Worm (Caenorhabditis elegans): ENCODE results near the gene C13C4.7.

C13C4.7 gene

ce11 chrV:12075983-12076382, 44.3 kb downstream of the C13C4.7 start:
- no peak for TF ChIP-seq pqm-1 (tag; optimal IDR thresholded peaks at IDR 0.05)
- no peak for TF ChIP-seq Y22D7AL.16 (tag; optimal IDR thresholded peaks at IDR 0.05)
- no peak for TF ChIP-seq odd-2 (tag; optimal IDR thresholded peaks at IDR 0.05)
- TF ChIP-seq ceh-19 (GFP tag; optimal IDR thresholded peaks at IDR 0.05): no peak
- no peak for TF ChIP-seq hlh-15 (tag; optimal IDR thresholded peaks at IDR 0.05)
- TF ChIP-seq hlh-30 (tag; optimal IDR thresholded peaks at IDR 0.05; ENCODE audit: insufficient read depth): no peak
- TF ChIP-seq T23F11.4 (GFP tag; optimal IDR thresholded peaks at IDR 0.05): no peak
- no peak for TF ChIP-seq ceh-34 (tag; optimal IDR thresholded peaks at IDR 0.05)
- TF ChIP-seq dmd-4 (tag; optimal IDR thresholded peaks at IDR 0.05; ENCODE audit: borderline replicate concordance): no peak
- no peak for TF ChIP-seq fax-1 (tag; optimal IDR thresholded peaks at IDR 0.05)
- TF ChIP-seq hlh-8 (tag; optimal IDR thresholded peaks at IDR 0.05): no peak
- TF ChIP-seq C38D4.7 (GFP tag; optimal IDR thresholded peaks at IDR 0.05): no peak
- no peak for TF ChIP-seq pax-1 (tag; optimal IDR thresholded peaks at IDR 0.05)
- TF ChIP-seq eyg-1 (tag; optimal IDR thresholded peaks at IDR 0.05): no peak
- TF ChIP-seq elt-4 (tag; optimal IDR thresholded peaks at IDR 0.05): no peak
- TF ChIP-seq ztf-16 (tag; optimal IDR thresholded peaks at IDR 0.05): no peak
- TF ChIP-seq pros-1 (tag; optimal IDR thresholded peaks at IDR 0.05): no peak
- TF ChIP-seq sdc-2 (tag; optimal IDR thresholded peaks at IDR 0.05): no peak
- no peak for TF ChIP-seq unc-42 (tag; optimal IDR thresholded peaks at IDR 0.05)

- TF ChIP-seq C08G9.2 (tag; optimal IDR thresholded peaks at IDR 0.05) (no peak), K02D7.2 (tag; optimal IDR thresholded peaks at IDR 0.05) (no peak), ceh-19 (GFP tag; optimal IDR thresholded peaks at IDR 0.05) (no peak), ttx-3 (tag; optimal IDR thresholded peaks at IDR 0.05) (no peak), sdc-2 (tag; optimal IDR thresholded peaks at IDR 0.05) (no peak), ceh-34 (tag; optimal IDR thresholded peaks at IDR 0.05) (no peak), dve-1 (tag; optimal IDR thresholded peaks at IDR 0.05) (no peak), pax-1 (tag; optimal IDR thresholded peaks at IDR 0.05) (no peak), mec-3 (tag; optimal IDR thresholded peaks at IDR 0.05; ENCODE audit: borderline replicate concordance) (no peak), pag-3 (tag; optimal IDR thresholded peaks at IDR 0.05; ENCODE audit: borderline replicate concordance) (no peak), ceh-48 (tag; optimal IDR thresholded peaks at IDR 0.05) (no peak)
These were observed 45.4 kb downstream of the C13C4.7 start, which contains the start of gene R07B7.6 for ce11 chrV:12074886-12075285. Gene R07B7.6, minus strand, starts transcription at chrV:12074986.

ce11 chrV:12071483-12071882, 48.8 kb downstream of the C13C4.7 start:
- no peak for TF ChIP-seq che-1 (tag; optimal IDR thresholded peaks at IDR 0.05)
- no peak for TF ChIP-seq K02D7.2 (tag; optimal IDR thresholded peaks at IDR 0.05)

ce11 chrV:12070419-12070818, 49.9 kb downstream of the C13C4.7 start, which contains the start of gene kmo-1:
Gene kmo-1, minus strand, starts transcription at chrV:12070519.
- TF ChIP-seq pat-9 (tag; optimal IDR thresholded peaks at IDR 0.05) (no peak), elt-4 (tag; optimal IDR thresholded peaks at IDR 0.05) (no peak), sdc-2 (tag; optimal IDR thresholded peaks at IDR 0.05) (no peak), fkh-6 (tag; optimal IDR thresholded peaks at IDR 0.05) (no peak), mec-3 (tag; optimal IDR thresholded peaks at IDR 0.05; ENCODE audit: borderline replicate concordance) (no peak), odd-2 (tag; optimal IDR thresholded peaks at IDR 0.05) (no peak), ref-2 (tag; optimal IDR thresholded peaks at IDR 0.05) (no peak), unc-55 (GFP tag; optimal IDR thresholded peaks at IDR 0.05) (no peak), ets-4 (tag; optimal IDR thresholded peaks at IDR 0.05) (no peak), ahr-1 (tag; optimal IDR thresholded peaks at IDR 0.05) (no peak), F13H6.1 (tag; optimal IDR thresholded peaks at IDR 0.05) (no peak), npax-4 (tag; optimal IDR thresholded peaks at IDR 0.05) (no peak), ceh-6 (GFP tag; optimal IDR thresholded peaks at IDR 0.05) (no peak), syd-9 (tag; optimal IDR thresholded peaks at IDR 0.05) (no peak), tbx-7 (tag; optimal IDR thresholded peaks at IDR 0.05) (no peak), dmd-4 (tag; optimal IDR thresholded peaks at IDR 0.05; ENCODE audit: borderline replicate concordance) (no peak), hlh-8 (tag; optimal IDR thresholded peaks at IDR 0.05) (no peak), ztf-16 (tag; optimal IDR thresholded peaks at IDR 0.05) (no peak)
